Fruit fly (Drosophila melanogaster) whole organism: ENCODE measurements around the gene Setx.

ENCODE experiments used
- CG8478 ChIP-seq: fragments of >200 bp; optimal IDR thresholded peaks from 2 replicates; lab custom pipeline; 2018; ENCODE audit warnings: inconsistent platforms
- Dll ChIP-seq: fragments of >200 bp; optimal IDR thresholded peaks from 2 replicates; lab custom pipeline; 2017
- EcR ChIP-seq, 2 experiments: fragments of >200 bp; optimal IDR thresholded peaks; 2 replicates each; lab custom pipeline; 2017; ENCODE audit warnings: missing biosample characterization in 2 of 2, missing genetic modification characterization in 2 of 2, missing genetic modification reagents in 2 of 2
- pan ChIP-seq: fragments of >200 bp; optimal IDR thresholded peaks from 2 replicates; lab custom pipeline; 2017
- psq ChIP-seq: fragments of >200 bp; optimal IDR thresholded peaks from 2 replicates; lab custom pipeline; 2017
- usp ChIP-seq: fragments of >200 bp; optimal IDR thresholded peaks from 2 replicates; lab custom pipeline; 2017; ENCODE audit warnings: missing biosample characterization, missing genetic modification characterization, mixed read lengths

Setx gene

dm6 chr3L:8157079-8157478, 19.8 kb upstream of the Setx start:
- TF ChIP-seq EcR (GFP tag; optimal IDR thresholded peaks at IDR 0.05; lab: Kevin White, UChicago) = no peak
- no peak for TF ChIP-seq usp (GFP tag; lab: Kevin White, UChicago)
- no peak for TF ChIP-seq CG8478
- no peak for TF ChIP-seq psq (lab: Kevin White, UChicago)
- TF ChIP-seq pan (lab: Kevin White, UChicago) = no peak
- TF ChIP-seq Dll = no peak

- no peak for TF ChIP-seq psq (lab: Kevin White, UChicago)
- no peak for TF ChIP-seq EcR (GFP tag; optimal IDR thresholded peaks at IDR 0.05; lab: Kevin White, UChicago)
- no peak for TF ChIP-seq pan (lab: Kevin White, UChicago)
- no peak for TF ChIP-seq CG8478
- no peak for TF ChIP-seq Dll
- no peak for TF ChIP-seq usp (GFP tag; lab: Kevin White, UChicago)
These were observed 18.9 kb upstream of the Setx start for dm6 chr3L:8156199-8156598.

dm6 chr3L:8155324-8155723, 18.0 kb upstream of the Setx start:
- no peak for TF ChIP-seq EcR (GFP tag; optimal IDR thresholded peaks at IDR 0.05; lab: Kevin White, UChicago)
- TF ChIP-seq pan (lab: Kevin White, UChicago) = no peak
- no peak for TF ChIP-seq Dll
- TF ChIP-seq usp (GFP tag; lab: Kevin White, UChicago) = no peak
- TF ChIP-seq psq (lab: Kevin White, UChicago) = no peak
- TF ChIP-seq CG8478 = no peak

dm6 chr3L:8154544-8154943, 17.2 kb upstream of the Setx start:
- TF ChIP-seq usp (GFP tag; lab: Kevin White, UChicago) = no peak
- no peak for TF ChIP-seq pan (lab: Kevin White, UChicago)
- TF ChIP-seq Dll = no peak
- no peak for TF ChIP-seq CG8478
- TF ChIP-seq psq (lab: Kevin White, UChicago) = no peak
- TF ChIP-seq EcR (GFP tag; optimal IDR thresholded peaks at IDR 0.05; lab: Kevin White, UChicago) = no peak

- TF ChIP-seq usp (GFP tag; lab: Kevin White, UChicago) (no peak), CG8478 (no peak), EcR (GFP tag; optimal IDR thresholded peaks at IDR 0.05; lab: Kevin White, UChicago) (no peak), psq (lab: Kevin White, UChicago) (no peak)
These were observed 16.1 kb upstream of the Setx start for dm6 chr3L:8153206-8153996.

dm6 chr3L:8151727-8152199, 14.5 kb upstream of the Setx start, which contains the start of gene CG13676:
TSS of gene CG13676 (minus strand) at chr3L:8151813.
- no peak for TF ChIP-seq Dll
- TF ChIP-seq CG8478 = no peak
- no peak for TF ChIP-seq pan (lab: Kevin White, UChicago)
- no peak for TF ChIP-seq usp (GFP tag; lab: Kevin White, UChicago)
- no peak for TF ChIP-seq psq (lab: Kevin White, UChicago)

dm6 chr3L:8150812-8151211, 13.5 kb upstream of the Setx start:
- TF ChIP-seq psq (lab: Kevin White, UChicago) = no peak

- TF ChIP-seq Dll = no peak
- TF ChIP-seq EcR (GFP tag; optimal IDR thresholded peaks at IDR 0.05; lab: Kevin White, UChicago) = no peak
- TF ChIP-seq psq (lab: Kevin White, UChicago) = no peak
- TF ChIP-seq pan (lab: Kevin White, UChicago) = no peak
- TF ChIP-seq usp (GFP tag; lab: Kevin White, UChicago) = no peak
- no peak for TF ChIP-seq CG8478
These were observed 13.0 kb upstream of the Setx start for dm6 chr3L:8150284-8150683.

dm6 chr3L:8128396-8129050, 8.8 kb downstream of the Setx start:
- TF ChIP-seq usp (GFP tag; lab: Kevin White, UChicago) (no peak), pan (lab: Kevin White, UChicago) (no peak), Dll (no peak), CG8478 (no peak), EcR (GFP tag; optimal IDR thresholded peaks at IDR 0.05; lab: Kevin White, UChicago) (no peak), psq (lab: Kevin White, UChicago) (no peak)

- TF ChIP-seq pan (lab: Kevin White, UChicago) (no peak), EcR (GFP tag; optimal IDR thresholded peaks at IDR 0.05; lab: Kevin White, UChicago) (no peak), psq (lab: Kevin White, UChicago) (no peak), usp (GFP tag; lab: Kevin White, UChicago) (no peak), CG8478 (no peak), Dll (no peak)
These were observed 9.5 kb downstream of the Setx start, which contains the start of the genes Cds and Uba2 for dm6 chr3L:8127712-8128210. TSS of gene Cds (plus strand) at chr3L:8127762. TSS of gene Uba2 (minus strand) at chr3L:8127818.

dm6 chr3L:8124481-8125359, 12.6 kb downstream of the Setx start, which contains the start of the genes CG7550 and mRpL36:
TSS of gene CG7550 (minus strand) at chr3L:8124531.
TSS of gene mRpL36 (minus strand) at chr3L:8125132.
- TF ChIP-seq usp (GFP tag; lab: Kevin White, UChicago) (no peak), EcR (GFP tag; optimal IDR thresholded peaks at IDR 0.05; lab: Kevin White, UChicago) (no peak), pan (lab: Kevin White, UChicago) (no peak), psq (lab: Kevin White, UChicago) (no peak), CG8478 (no peak), Dll (no peak)
